Worm (Caenorhabditis elegans): ENCODE results near the gene ZK105.14.

ce11 chrV:7717629-7718028 is 4.2 kb downstream of the ZK105.14 start, which contains the start of gene ZK105.5:
- TF ChIP-seq nhr-28 (tag; optimal IDR thresholded peaks at IDR 0.05), result no peak
- no peak for TF ChIP-seq C16A3.4 (tag; optimal IDR thresholded peaks at IDR 0.05)
- no peak for TF ChIP-seq nhr-12 (tag; optimal IDR thresholded peaks at IDR 0.05)
- TF ChIP-seq pqm-1 (tag; optimal IDR thresholded peaks at IDR 0.05), result no peak
- no peak for TF ChIP-seq fkh-10 (GFP tag; optimal IDR thresholded peaks at IDR 0.05)
- no peak for TF ChIP-seq mdl-1 (tag; optimal IDR thresholded peaks at IDR 0.05)
- no peak for TF ChIP-seq lin-35 (GFP tag; optimal IDR thresholded peaks at IDR 0.05)
- no peak for TF ChIP-seq tlp-1 (tag; optimal IDR thresholded peaks at IDR 0.05)
- TF ChIP-seq mef-2 (tag; optimal IDR thresholded peaks at IDR 0.05), result no peak
- TF ChIP-seq nhr-85 (tag), result no peak
- TF ChIP-seq ztf-4 (tag; optimal IDR thresholded peaks at IDR 0.05), result no peak
- TF ChIP-seq hlh-17 (GFP tag; optimal IDR thresholded peaks at IDR 0.05; ENCODE audit: borderline replicate concordance), result no peak

Measured in whole organism, L1 larva.